Worm (Caenorhabditis elegans) whole organism, mixed stage, embryonic: ENCODE measurements around the gene srd-18.

Experiments used
- lin-13 ChIP-seq: fragments of 150-350 bp; optimal IDR thresholded peaks from 2 replicates; lab custom pipeline; 2014; ENCODE audit warnings: missing biosample characterization, missing genetic modification characterization
- ztf-11 ChIP-seq: fragments of 150-350 bp; optimal IDR thresholded peaks from 2 replicates; lab custom pipeline; 2014; ENCODE audit warnings: missing biosample characterization, missing genetic modification characterization

DNA sequence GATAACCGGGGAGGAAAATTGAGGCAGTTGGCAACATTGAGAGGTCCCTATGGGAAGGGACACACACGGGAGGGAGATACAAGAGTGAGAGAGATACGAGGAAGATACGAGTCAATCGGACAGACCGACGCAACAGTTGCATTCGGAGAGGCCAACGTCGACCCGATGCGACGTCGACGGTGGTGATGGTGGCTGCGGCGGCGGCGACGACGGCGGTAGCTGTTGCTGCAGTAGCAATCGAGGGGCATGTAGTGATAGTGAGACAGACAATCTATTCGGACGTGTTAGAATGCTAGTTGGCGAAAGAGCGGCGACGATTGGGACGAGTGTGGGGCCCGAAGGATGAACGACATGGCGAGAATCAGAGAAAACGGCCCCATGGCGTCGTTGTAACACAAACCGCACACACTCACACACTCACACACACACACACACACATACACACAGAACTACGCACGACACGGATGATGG lies 33.3 kb downstream of the srd-18 start:
- no peak for TF ChIP-seq lin-13 (tag; lab: Kevin White, UChicago)
- TF ChIP-seq ztf-11 (tag; lab: Kevin White, UChicago), result no peak
